Worm (Caenorhabditis elegans) whole organism, early embryonic: ENCODE results near the gene F37A4.3.

Source experiments
- B0310.2 ChIP-seq: sonication (generic microtip); optimal IDR thresholded peaks from 2 replicates; lab custom pipeline; 2016; ENCODE audit warnings: mild to moderate bottlenecking, missing genetic modification characterization, missing compliant biosample characterization
- F13C5.2 ChIP-seq: sonication (generic microtip); optimal IDR thresholded peaks from 2 replicates; lab custom pipeline; 2017; ENCODE audit warnings: mild to moderate bottlenecking, missing genetic modification characterization, inconsistent platforms, missing compliant biosample characterization
- ama-1 ChIP-seq: fragments of 150-350 bp; optimal IDR thresholded peaks from 2 replicates; lab custom pipeline; 2014
- ceh-13 ChIP-seq: fragments of 200-800 bp; sonication (Bioruptor generic); optimal IDR thresholded peaks from 2 replicates; lab custom pipeline; 2018; ENCODE audit warnings: mild to moderate bottlenecking, missing genetic modification characterization, missing compliant biosample characterization
- ets-7 ChIP-seq: sonication (generic microtip); optimal IDR thresholded peaks from 2 replicates; lab custom pipeline; 2016; ENCODE audit warnings: missing genotype, missing genetic modification characterization, missing compliant biosample characterization
- flt-1 ChIP-seq: fragments of 200-800 bp; sonication (Bioruptor generic); IDR thresholded peaks from 2 replicates; pipeline ENCODE4 v1.3.6; 2022; ENCODE audit warnings: missing genetic modification characterization, missing compliant biosample characterization
- hmg-4 ChIP-seq: fragments of 200-800 bp; sonication (Bioruptor generic); optimal IDR thresholded peaks from 2 replicates; lab custom pipeline; 2018; ENCODE audit warnings: mild to moderate bottlenecking, missing genetic modification characterization, missing compliant biosample characterization
- pes-1 ChIP-seq: fragments of 200-800 bp; sonication (Bioruptor generic); IDR thresholded peaks from 2 replicates; pipeline ENCODE4 v1.3.6; 2022; ENCODE audit warnings: missing genetic modification reagents, missing genetic modification characterization, missing compliant biosample characterization
- scrt-1 ChIP-seq: fragments of 200-800 bp; sonication (Bioruptor generic); IDR thresholded peaks from 2 replicates; pipeline ENCODE4 v1.3.6; 2022; ENCODE audit warnings: missing genetic modification characterization, missing compliant biosample characterization
- tbx-37 ChIP-seq: fragments of 200-800 bp; sonication (Bioruptor generic); conservative IDR thresholded peaks from 2 replicates; pipeline ENCODE4 v1.3.6; 2022; ENCODE audit warnings: missing genetic modification reagents, missing genetic modification characterization, missing compliant biosample characterization
- tra-4 ChIP-seq: sonication (generic microtip); optimal IDR thresholded peaks from 2 replicates; lab custom pipeline; 2017; ENCODE audit warnings: missing genetic modification characterization, missing compliant biosample characterization

DNA sequence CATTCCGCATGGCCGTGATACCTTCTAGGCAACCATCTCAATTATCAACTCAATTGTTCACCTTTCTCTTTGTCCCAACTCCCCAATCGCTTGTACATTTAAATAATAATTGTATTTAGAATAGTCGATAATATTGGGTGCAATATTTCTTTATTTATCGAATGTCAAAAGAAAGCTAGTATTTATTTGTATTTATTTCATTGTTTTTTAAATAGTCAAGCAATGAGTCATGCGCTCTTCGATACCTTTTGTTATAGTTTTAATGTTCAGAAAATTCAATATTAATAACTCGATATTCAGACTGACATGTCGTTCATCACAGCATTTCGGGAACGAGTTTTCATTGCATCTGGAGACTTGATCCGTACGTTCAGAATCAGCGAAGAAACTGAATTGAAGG lies 7.1 kb downstream of the F37A4.3 start, which contains the start of gene wdr-4:
- no peak for TF ChIP-seq F13C5.2 (tag; lab: Kevin White, UChicago)
- no peak for TF ChIP-seq pes-1
- no peak for TF ChIP-seq tbx-37 (GFP tag; lab: Robert Waterston, UW)
- TF ChIP-seq ama-1: no peak
- TF ChIP-seq ets-7 (tag; lab: Kevin White, UChicago): no peak
- no peak for TF ChIP-seq B0310.2 (tag; lab: Kevin White, UChicago)
- no peak for TF ChIP-seq tra-4
- TF ChIP-seq flt-1 (GFP tag; lab: Robert Waterston, UW): no peak
- TF ChIP-seq ceh-13 (GFP tag; lab: Kevin White, UChicago): no peak
- TF ChIP-seq hmg-4: no peak
- TF ChIP-seq scrt-1 (GFP tag; lab: Robert Waterston, UW): no peak
